Fruit fly (Drosophila melanogaster) whole organism, embryonic: ENCODE measurements around the gene nwk.

ENCODE experiments used
- Abd-B ChIP-seq: fragments of 200-800 bp; sonication (Bioruptor generic); optimal IDR thresholded peaks from 2 replicates; lab custom pipeline; 2018; ENCODE audit warnings: missing biosample characterization, mild to moderate bottlenecking, missing genetic modification characterization, moderate library complexity
- CG11695 ChIP-seq: fragments of 200-800 bp; sonication (Bioruptor generic); IDR thresholded peaks from 3 replicates; pipeline ENCODE4 v1.3.6; 2022; ENCODE audit warnings: missing biosample characterization, missing genetic modification characterization
- CG12659 ChIP-seq: fragments of 200-800 bp; sonication (Bioruptor generic); optimal IDR thresholded peaks from 3 replicates; lab custom pipeline; 2017; ENCODE audit warnings: mild to moderate bottlenecking, missing biosample characterization, missing genetic modification reagents, missing genetic modification characterization
- CG1529 ChIP-seq: fragments of 200-800 bp; sonication (Bioruptor generic); optimal IDR thresholded peaks from 3 replicates; lab custom pipeline; 2018; ENCODE audit warnings: missing biosample characterization, missing genetic modification characterization
- CG17568 ChIP-seq: fragments of 200-800 bp; sonication (Bioruptor generic); optimal IDR thresholded peaks from 2 replicates; lab custom pipeline; 2018; ENCODE audit warnings: missing biosample characterization, mild to moderate bottlenecking, missing genetic modification characterization, moderate library complexity
- CG17802 ChIP-seq: fragments of 200-800 bp; sonication (Bioruptor generic); optimal IDR thresholded peaks from 2 replicates; lab custom pipeline; 2018; ENCODE audit warnings: missing biosample characterization, mild to moderate bottlenecking, missing genetic modification characterization, moderate library complexity
- CG18764 ChIP-seq: fragments of 200-800 bp; sonication (Bioruptor generic); optimal IDR thresholded peaks from 3 replicates; lab custom pipeline; 2016; ENCODE audit warnings: missing biosample characterization, missing genetic modification characterization
- CG34422 ChIP-seq: fragments of 200-800 bp; sonication (Bioruptor generic); IDR thresholded peaks from 3 replicates; pipeline ENCODE4 v1.3.6; 2022; ENCODE audit warnings: missing biosample characterization, missing genetic modification characterization
- CG4424 ChIP-seq: fragments of 200-800 bp; sonication (Bioruptor generic); optimal IDR thresholded peaks from 3 replicates; lab custom pipeline; 2016; ENCODE audit warnings: missing biosample characterization, missing genetic modification characterization
- CG6813 ChIP-seq: fragments of 200-800 bp; sonication (Bioruptor generic); optimal IDR thresholded peaks from 2 replicates; lab custom pipeline; 2017; ENCODE audit warnings: missing biosample characterization, missing genetic modification characterization, mild to moderate bottlenecking, moderate library complexity, missing genetic modification reagents
- CG7556 ChIP-seq: fragments of 200-800 bp; sonication (Bioruptor generic); optimal IDR thresholded peaks from 2 replicates; lab custom pipeline; 2017; ENCODE audit warnings: missing biosample characterization, mild to moderate bottlenecking, missing genetic modification characterization
- CG7839 ChIP-seq: fragments of 200-800 bp; sonication (Bioruptor generic); optimal IDR thresholded peaks from 3 replicates; lab custom pipeline; 2018; ENCODE audit warnings: missing biosample characterization, mild to moderate bottlenecking, missing genetic modification characterization, moderate library complexity
- CG8281 ChIP-seq: fragments of 200-800 bp; sonication (Bioruptor generic); optimal IDR thresholded peaks from 2 replicates; lab custom pipeline; 2018; ENCODE audit warnings: missing biosample characterization, mild to moderate bottlenecking, missing genetic modification characterization, moderate library complexity
- CG9817 ChIP-seq: fragments of 200-800 bp; sonication (Bioruptor generic); optimal IDR thresholded peaks from 2 replicates; lab custom pipeline; 2018; ENCODE audit warnings: missing biosample characterization, mild to moderate bottlenecking, missing genetic modification characterization, moderate library complexity
- CHES-1-like ChIP-seq: fragments of 200-800 bp; sonication (Bioruptor generic); optimal IDR thresholded peaks from 2 replicates; lab custom pipeline; 2016; ENCODE audit warnings: missing biosample characterization, missing genetic modification characterization
- CrebB ChIP-seq: fragments of 200-800 bp; sonication (Bioruptor generic); optimal IDR thresholded peaks from 3 replicates; lab custom pipeline; 2018; ENCODE audit warnings: missing biosample characterization, mild to moderate bottlenecking, missing genetic modification characterization
- Dll ChIP-seq: fragments of 200-800 bp; sonication (Bioruptor generic); IDR thresholded peaks from 4 replicates; pipeline ENCODE4 v1.3.6; 2022; ENCODE audit warnings: missing biosample characterization, missing genetic modification characterization; ENCODE audit not compliant: partially characterized antibody
- Dref ChIP-seq: fragments of 200-800 bp; sonication (Bioruptor generic); IDR thresholded peaks from 2 replicates; pipeline ENCODE4 v1.3.6; 2022; ENCODE audit warnings: missing biosample characterization, missing genetic modification characterization
- Jarid2 ChIP-seq: fragments of 200-800 bp; sonication (Bioruptor generic); optimal IDR thresholded peaks from 3 replicates; lab custom pipeline; 2017; ENCODE audit warnings: mild to moderate bottlenecking, missing biosample characterization, missing genetic modification reagents, missing genetic modification characterization
- MESR4 ChIP-seq: fragments of 200-800 bp; sonication (Bioruptor generic); optimal IDR thresholded peaks from 2 replicates; lab custom pipeline; 2018; ENCODE audit warnings: missing biosample characterization, mild to moderate bottlenecking, missing genetic modification characterization, moderate library complexity
- Med ChIP-seq: fragments of 200-800 bp; sonication (Bioruptor generic); peaks from one replicate; lab custom pipeline; 2016; ENCODE audit warnings: missing biosample characterization, missing genetic modification characterization, mild to moderate bottlenecking, inconsistent platforms, moderate library complexity
- NFAT ChIP-seq: fragments of 200-800 bp; sonication (Bioruptor generic); IDR thresholded peaks from 2 replicates; pipeline ENCODE4 v1.3.6; 2022; ENCODE audit warnings: missing biosample characterization, missing genetic modification characterization
- NK7.1 ChIP-seq: fragments of 200-800 bp; sonication (Bioruptor generic); optimal IDR thresholded peaks from 3 replicates; lab custom pipeline; 2016; ENCODE audit warnings: missing biosample characterization, missing genetic modification characterization
- Oaz ChIP-seq: fragments of 200-800 bp; sonication (Bioruptor generic); IDR thresholded peaks from 2 replicates; pipeline ENCODE4 v1.3.6; 2022; ENCODE audit warnings: missing biosample characterization, missing genetic modification characterization
- Sox100B ChIP-seq: fragments of 200-800 bp; sonication (Bioruptor generic); optimal IDR thresholded peaks from 3 replicates; lab custom pipeline; 2018; ENCODE audit warnings: missing biosample characterization, mild to moderate bottlenecking, missing genetic modification characterization
- Trl ChIP-seq, 3 experiments: fragments of >200 bp in 2 of 3; fragments of 200-800 bp in 1 of 3; sonication (Bioruptor generic) in 1 of 3; optimal IDR thresholded peaks; 2 replicates in 1 of 3; 3 replicates in 2 of 3; lab custom pipeline; 2016 to 2017; ENCODE audit warnings: missing biosample characterization in 1 of 3, missing genetic modification characterization in 1 of 3
- bigmax ChIP-seq: fragments of 200-800 bp; sonication (Bioruptor generic); optimal IDR thresholded peaks from 2 replicates; lab custom pipeline; 2018; ENCODE audit warnings: missing biosample characterization, mild to moderate bottlenecking, missing genetic modification characterization
- chm ChIP-seq: fragments of 200-800 bp; sonication (Bioruptor generic); IDR thresholded peaks from 2 replicates; pipeline ENCODE4 v1.3.6; 2022; ENCODE audit warnings: missing biosample characterization, missing genetic modification characterization
- dan ChIP-seq: fragments of 200-800 bp; sonication (Bioruptor generic); IDR thresholded peaks from 2 replicates; pipeline ENCODE4 v1.3.6; 2022; ENCODE audit warnings: missing biosample characterization, missing genetic modification characterization
- disco-r ChIP-seq: fragments of 200-800 bp; sonication (Bioruptor generic); optimal IDR thresholded peaks from 2 replicates; lab custom pipeline; 2016; ENCODE audit warnings: missing biosample characterization, missing genetic modification characterization
- dmrt11E ChIP-seq: fragments of 200-800 bp; sonication (Bioruptor generic); optimal IDR thresholded peaks from 3 replicates; lab custom pipeline; 2018; ENCODE audit warnings: missing biosample characterization, mild to moderate bottlenecking, missing genetic modification characterization, moderate library complexity
- ewg ChIP-seq: fragments of 200-800 bp; sonication (Bioruptor generic); optimal IDR thresholded peaks from 3 replicates; lab custom pipeline; 2017; ENCODE audit warnings: mild to moderate bottlenecking, missing biosample characterization, missing genetic modification reagents, missing genetic modification characterization
- fru ChIP-seq: fragments of >200 bp; optimal IDR thresholded peaks from 2 replicates; lab custom pipeline; 2017
- h ChIP-seq: fragments of >200 bp; optimal IDR thresholded peaks from 2 replicates; lab custom pipeline; 2017
- ind ChIP-seq: fragments of 200-800 bp; sonication (Bioruptor generic); optimal IDR thresholded peaks from 3 replicates; lab custom pipeline; 2016; ENCODE audit warnings: missing biosample characterization, missing genetic modification characterization
- jumu ChIP-seq: fragments of 200-800 bp; sonication (Bioruptor generic); optimal IDR thresholded peaks from 3 replicates; lab custom pipeline; 2016; ENCODE audit warnings: missing biosample characterization, missing genetic modification characterization
- lola ChIP-seq, 3 experiments: fragments of >200 bp in 2 of 3; fragments of 200-800 bp in 1 of 3; sonication (Bioruptor generic) in 1 of 3; optimal IDR thresholded peaks; 2 replicates each; lab custom pipeline; 2017 to 2019; ENCODE audit warnings: missing biosample characterization in 3 of 3, missing genetic modification characterization in 3 of 3, mild to moderate bottlenecking in 1 of 3, moderate library complexity in 1 of 3
- mld ChIP-seq: fragments of 200-800 bp; sonication (Bioruptor generic); IDR thresholded peaks from 3 replicates; pipeline ENCODE4 v1.3.6; 2022; ENCODE audit warnings: missing biosample characterization, missing genetic modification characterization; ENCODE audit not compliant: partially characterized antibody
- oc ChIP-seq: fragments of 200-800 bp; sonication (Bioruptor generic); optimal IDR thresholded peaks from 2 replicates; lab custom pipeline; 2018; ENCODE audit warnings: missing biosample characterization, mild to moderate bottlenecking, missing genetic modification characterization, moderate library complexity
- p53 ChIP-seq: fragments of 200-800 bp; sonication (Bioruptor generic); optimal IDR thresholded peaks from 2 replicates; lab custom pipeline; 2016; ENCODE audit warnings: missing biosample characterization, missing genetic modification characterization
- pan ChIP-seq, 4 experiments: fragments of >200 bp in 3 of 4; fragments of 200-800 bp in 1 of 4; sonication (Bioruptor generic) in 1 of 4; optimal IDR thresholded peaks in 3 of 4; IDR thresholded peaks in 1 of 4; 2 replicates each; pipeline versions ENCODE4 v1.3.6 to Lab custom; 2017 to 2022; ENCODE audit warnings: missing biosample characterization in 2 of 4, missing genetic modification characterization in 2 of 4, mixed read lengths in 1 of 4
- ranshi ChIP-seq: fragments of 200-800 bp; sonication (Bioruptor generic); IDR thresholded peaks from 2 replicates; pipeline ENCODE4 v1.3.6; 2022; ENCODE audit warnings: missing biosample characterization, missing genetic modification characterization
- rib ChIP-seq: fragments of 200-800 bp; sonication (Bioruptor generic); IDR thresholded peaks from 2 replicates; pipeline ENCODE4 v1.3.6; 2022; ENCODE audit warnings: missing biosample characterization, missing genetic modification characterization
- slou ChIP-seq: fragments of 200-800 bp; sonication (Bioruptor generic); optimal IDR thresholded peaks from 3 replicates; lab custom pipeline; 2016; ENCODE audit warnings: missing biosample characterization, missing genetic modification characterization
- sob ChIP-seq: fragments of 200-800 bp; sonication (Bioruptor generic); IDR thresholded peaks from 2 replicates; pipeline ENCODE4 v1.3.6; 2022; ENCODE audit warnings: missing biosample characterization, missing genetic modification characterization
- sr ChIP-seq: fragments of 200-800 bp; sonication (Bioruptor generic); IDR thresholded peaks from 3 replicates; pipeline ENCODE4 v1.3.6; 2022; ENCODE audit warnings: missing biosample characterization, missing genetic modification characterization
- stc ChIP-seq: fragments of 200-800 bp; sonication (Bioruptor generic); IDR thresholded peaks from 2 replicates; pipeline ENCODE4 v1.3.6; 2022; ENCODE audit warnings: missing biosample characterization, missing genetic modification characterization
- toy ChIP-seq: fragments of 200-800 bp; sonication (Bioruptor generic); IDR thresholded peaks from 2 replicates; pipeline ENCODE4 v1.3.6; 2022; ENCODE audit warnings: missing biosample characterization, missing genetic modification characterization
- zfh1 ChIP-seq: fragments of 200-800 bp; sonication (Bioruptor generic); IDR thresholded peaks from 3 replicates; pipeline ENCODE4 v1.3.6; 2022; ENCODE audit warnings: missing biosample characterization, missing genetic modification characterization

The nwk gene

DNA sequence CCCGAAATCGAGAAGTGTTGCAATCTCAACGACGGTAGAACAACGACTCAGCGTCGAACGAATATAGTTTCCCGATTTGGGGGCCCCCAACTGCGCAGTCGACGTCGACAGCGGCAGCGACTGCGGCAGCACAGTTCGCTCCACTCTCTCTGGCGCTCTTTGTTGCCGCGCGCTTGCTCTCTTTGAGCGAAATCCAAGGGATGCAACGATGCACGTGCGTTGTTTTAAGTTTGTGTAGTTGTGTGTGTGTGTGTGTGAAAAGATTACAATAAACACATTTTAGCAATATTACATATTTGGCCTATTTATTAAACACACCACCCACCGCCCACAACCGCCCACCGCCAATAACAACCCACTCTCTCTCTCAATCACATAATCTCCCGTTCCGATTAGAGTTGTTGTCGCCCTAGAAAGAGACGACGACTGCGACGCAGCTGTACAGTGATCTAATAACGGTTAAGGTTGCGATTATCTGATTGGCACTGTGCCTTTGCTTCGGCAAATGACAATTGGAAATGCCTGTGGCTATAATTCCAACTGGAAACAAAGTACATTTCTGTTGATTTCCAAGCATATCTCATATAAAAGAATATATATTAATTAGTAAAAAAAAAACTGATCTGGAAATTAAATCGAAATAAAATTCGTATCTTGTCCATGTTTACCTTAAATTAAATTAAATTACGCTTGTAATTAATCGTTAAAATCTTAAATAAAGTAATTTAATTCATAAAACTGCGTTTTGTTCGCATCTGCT, 12.2 kb upstream of the nwk start (continued):
- no peak for TF ChIP-seq sob
- no peak for TF ChIP-seq NFAT (GFP tag; lab: Robert Waterston, UW)
- TF ChIP-seq Trl (optimal IDR thresholded peaks at IDR 0.05; lab: Kevin White, UChicago), result peak; percentile 95
- peak; percentile 18 for TF ChIP-seq Trl (GFP tag; optimal IDR thresholded peaks at IDR 0.05; lab: Kevin White, UChicago)
- 0 out of 3 replicates have a peak, but pooled peaks have one; percentile 11 for TF ChIP-seq sr (GFP tag; lab: Robert Waterston, UW)
- peak; percentile 59 for TF ChIP-seq Med
- no peak for TF ChIP-seq jumu (GFP tag; lab: Kevin White, UChicago)
- no peak for TF ChIP-seq pan (optimal IDR thresholded peaks at IDR 0.05; lab: Kevin White, UChicago)
- no peak for TF ChIP-seq pan (GFP tag; optimal IDR thresholded peaks at IDR 0.05 in 1 of 2, IDR thresholded peaks at IDR 0.05 in 1 of 2)
- no peak for TF ChIP-seq CG6813 (GFP tag; lab: Kevin White, UChicago)
- TF ChIP-seq p53 (GFP tag; lab: Kevin White, UChicago), result no peak
- TF ChIP-seq disco-r (GFP tag; lab: Kevin White, UChicago), result no peak
- no peak for TF ChIP-seq Abd-B (GFP tag; lab: Kevin White, UChicago)
- TF ChIP-seq CG4424 (GFP tag; lab: Kevin White, UChicago), result no peak
- no peak for TF ChIP-seq CG9817 (tag; lab: Kevin White, UChicago)
- TF ChIP-seq CG18764 (GFP tag; lab: Kevin White, UChicago), result no peak
- peak; percentile 70 for TF ChIP-seq CG7556 (GFP tag; lab: Kevin White, UChicago)
- no peak for TF ChIP-seq mld (GFP tag; lab: Robert Waterston, UW)
- no peak; the same call in 1 of the 2 replicates for TF ChIP-seq chm (GFP tag; lab: Robert Waterston, UW)
- no peak for TF ChIP-seq CrebB (tag; lab: Kevin White, UChicago)
- no peak for TF ChIP-seq Sox100B (GFP tag; lab: Kevin White, UChicago)
- no peak for TF ChIP-seq toy
- no peak for TF ChIP-seq dmrt11E (tag; lab: Kevin White, UChicago)
- no peak for TF ChIP-seq CG17802 (tag; lab: Kevin White, UChicago)
- TF ChIP-seq ewg, result no peak
- no peak for TF ChIP-seq CG12659 (GFP tag; lab: Kevin White, UChicago)
- peak; percentile 26 for TF ChIP-seq ind (GFP tag; lab: Kevin White, UChicago)
- TF ChIP-seq NK7.1 (GFP tag; lab: Kevin White, UChicago), result no peak
- no peak for TF ChIP-seq slou (GFP tag; lab: Kevin White, UChicago)
- no peak for TF ChIP-seq bigmax (GFP tag; lab: Kevin White, UChicago)
- no peak for TF ChIP-seq fru
- TF ChIP-seq CG34422 (GFP tag; lab: Robert Waterston, UW), result no peak
- no peak for TF ChIP-seq zfh1 (GFP tag; lab: Robert Waterston, UW)
- TF ChIP-seq CG11695 (GFP tag; lab: Robert Waterston, UW), result no peak; the same call in 2 of the 3 replicates
- no peak for TF ChIP-seq CG8281
- no peak for TF ChIP-seq CG1529 (GFP tag; lab: Kevin White, UChicago)
- no peak for TF ChIP-seq h
- no peak for TF ChIP-seq Jarid2 (GFP tag; lab: Kevin White, UChicago)
- TF ChIP-seq dan (GFP tag; lab: Robert Waterston, UW), result no peak
- TF ChIP-seq CG17568 (GFP tag; lab: Kevin White, UChicago), result no peak
- no peak for TF ChIP-seq lola (GFP tag; optimal IDR thresholded peaks at IDR 0.05; lab: Kevin White, UChicago)
- no peak for TF ChIP-seq rib
- TF ChIP-seq CG7839 (tag; lab: Kevin White, UChicago), result peak; percentile 43
- TF ChIP-seq MESR4 (GFP tag; lab: Kevin White, UChicago), result no peak
- TF ChIP-seq CHES-1-like (GFP tag; lab: Kevin White, UChicago), result no peak
- TF ChIP-seq ranshi (GFP tag; lab: Robert Waterston, UW), result no peak
- TF ChIP-seq Oaz (GFP tag; lab: Robert Waterston, UW), result no peak
- no peak for TF ChIP-seq oc (tag; lab: Kevin White, UChicago)
- 0 out of 2 replicates have a peak, but pooled peaks have one; percentile 35 for TF ChIP-seq stc
- TF ChIP-seq Dll, result peak; percentile 50; the same call in 2 of the 4 replicates
- TF ChIP-seq Dref, result no peak
